Fruit fly (Drosophila melanogaster) whole organism, embryonic: ENCODE measurements around the gene CG17959.

Experiments used
- Aef1 ChIP-seq: fragments of 200-800 bp; sonication (Bioruptor generic); IDR thresholded peaks from 3 replicates; pipeline ENCODE4 v1.3.6; 2022; ENCODE audit warnings: missing biosample characterization, missing genetic modification characterization
- CG10209 ChIP-seq: fragments of 200-800 bp; sonication (Bioruptor generic); optimal IDR thresholded peaks from 3 replicates; lab custom pipeline; 2017; ENCODE audit warnings: missing biosample characterization, mild to moderate bottlenecking, missing genetic modification characterization, missing genetic modification reagents
- CG1024 ChIP-seq: fragments of 200-800 bp; sonication (Bioruptor generic); IDR thresholded peaks from 2 replicates; pipeline ENCODE4 v1.3.6; 2022; ENCODE audit warnings: missing biosample characterization, missing genetic modification characterization
- CG10462 ChIP-seq: fragments of 200-800 bp; sonication (Bioruptor generic); optimal IDR thresholded peaks from 2 replicates; lab custom pipeline; 2016; ENCODE audit warnings: missing biosample characterization, missing genetic modification characterization
- CG11456 ChIP-seq: fragments of 200-800 bp; sonication (Bioruptor generic); IDR thresholded peaks from 3 replicates; pipeline ENCODE4 v1.3.6; 2022; ENCODE audit warnings: missing biosample characterization, missing genetic modification characterization
- CG12236 ChIP-seq: fragments of 200-800 bp; sonication (Bioruptor generic); optimal IDR thresholded peaks from 2 replicates; lab custom pipeline; 2016; ENCODE audit warnings: missing biosample characterization, missing genetic modification characterization
- CG12769 ChIP-seq: fragments of 200-800 bp; sonication (Bioruptor generic); optimal IDR thresholded peaks from 2 replicates; lab custom pipeline; 2019; ENCODE audit warnings: missing biosample characterization, mild to moderate bottlenecking, missing genetic modification characterization, moderate library complexity
- CG13287 ChIP-seq: fragments of 200-800 bp; sonication (Bioruptor generic); IDR thresholded peaks from 2 replicates; pipeline ENCODE4 v1.3.6; 2022; ENCODE audit warnings: missing biosample characterization, missing genetic modification characterization; ENCODE audit not compliant: partially characterized antibody
- CG14667 ChIP-seq: fragments of 200-800 bp; sonication (Bioruptor generic); IDR thresholded peaks from 2 replicates; pipeline ENCODE4 v1.3.6; 2022; ENCODE audit warnings: missing biosample characterization, missing genetic modification characterization
- CG17186 ChIP-seq: fragments of 200-800 bp; sonication (Bioruptor generic); optimal IDR thresholded peaks from 3 replicates; lab custom pipeline; 2017; ENCODE audit warnings: missing biosample characterization, missing genetic modification reagents, missing genetic modification characterization
- CG18011 ChIP-seq: fragments of 200-800 bp; sonication (Bioruptor generic); optimal IDR thresholded peaks from 2 replicates; lab custom pipeline; 2017; ENCODE audit warnings: missing biosample characterization, missing genetic modification characterization, mild to moderate bottlenecking, moderate library complexity, missing genotype
- CG18599 ChIP-seq: fragments of 200-800 bp; sonication (Bioruptor generic); optimal IDR thresholded peaks from 3 replicates; lab custom pipeline; 2017; ENCODE audit warnings: missing biosample characterization, missing genetic modification characterization, mild to moderate bottlenecking, moderate library complexity, missing genetic modification reagents
- CG2129 ChIP-seq: fragments of 200-800 bp; sonication (Bioruptor generic); IDR thresholded peaks from 2 replicates; pipeline ENCODE4 v1.3.6; 2022; ENCODE audit warnings: missing biosample characterization, missing genetic modification characterization; ENCODE audit not compliant: partially characterized antibody
- CG3847 ChIP-seq: fragments of 200-800 bp; sonication (Bioruptor generic); IDR thresholded peaks from 2 replicates; pipeline ENCODE4 v1.3.6; 2022; ENCODE audit warnings: missing biosample characterization, missing genetic modification characterization
- CG6689 ChIP-seq: fragments of 200-800 bp; sonication (Bioruptor generic); IDR thresholded peaks from 2 replicates; pipeline ENCODE4 v1.3.6; 2022; ENCODE audit warnings: missing biosample characterization, missing genetic modification characterization
- CG6813 ChIP-seq: fragments of 200-800 bp; sonication (Bioruptor generic); optimal IDR thresholded peaks from 2 replicates; lab custom pipeline; 2017; ENCODE audit warnings: missing biosample characterization, missing genetic modification characterization, mild to moderate bottlenecking, moderate library complexity, missing genetic modification reagents
- CG7271 ChIP-seq: fragments of 200-800 bp; sonication (Bioruptor generic); optimal IDR thresholded peaks from 2 replicates; lab custom pipeline; 2018; ENCODE audit warnings: missing biosample characterization, mild to moderate bottlenecking, missing genetic modification characterization, moderate library complexity
- CG7745 ChIP-seq: fragments of 200-800 bp; sonication (Bioruptor generic); optimal IDR thresholded peaks from 2 replicates; lab custom pipeline; 2018; ENCODE audit warnings: missing biosample characterization, mild to moderate bottlenecking, missing genetic modification characterization, moderate library complexity
- CG7963 ChIP-seq: fragments of 200-800 bp; sonication (Bioruptor generic); IDR thresholded peaks from 3 replicates; pipeline ENCODE4 v1.3.6; 2022; ENCODE audit warnings: missing biosample characterization, missing genetic modification characterization; ENCODE audit not compliant: partially characterized antibody
- CG8290 ChIP-seq, 3 experiments: fragments of 200-800 bp; sonication (Bioruptor generic); optimal IDR thresholded peaks; 2 replicates each; lab custom pipeline; 2016 to 2019; ENCODE audit warnings: missing biosample characterization in 3 of 3, missing genetic modification characterization in 3 of 3, mild to moderate bottlenecking in 2 of 3, moderate library complexity in 1 of 3
- Dbx ChIP-seq: fragments of 200-800 bp; sonication (Bioruptor generic); IDR thresholded peaks from 3 replicates; pipeline ENCODE4 v1.3.6; 2022; ENCODE audit warnings: missing biosample characterization, missing genetic modification characterization
- Dek ChIP-seq: fragments of 200-800 bp; sonication (Bioruptor generic); optimal IDR thresholded peaks from 3 replicates; lab custom pipeline; 2019; ENCODE audit warnings: missing biosample characterization, mild to moderate bottlenecking, missing genetic modification characterization, moderate library complexity
- Eip74EF ChIP-seq, 2 experiments: fragments of 200-800 bp in 1 of 2; fragments of >200 bp in 1 of 2; sonication (Bioruptor generic) in 1 of 2; optimal IDR thresholded peaks; 2 replicates each; lab custom pipeline; 2017 to 2019; ENCODE audit warnings: missing biosample characterization in 2 of 2, missing genetic modification characterization in 2 of 2, mild to moderate bottlenecking in 1 of 2, moderate library complexity in 1 of 2
- Ets97D ChIP-seq: fragments of 200-800 bp; sonication (Bioruptor generic); optimal IDR thresholded peaks from 3 replicates; lab custom pipeline; 2016; ENCODE audit warnings: missing biosample characterization, missing genetic modification characterization
- Gug ChIP-seq: fragments of 200-800 bp; sonication (Bioruptor generic); IDR thresholded peaks from 4 replicates; pipeline ENCODE4 v1.3.6; 2022; ENCODE audit warnings: missing biosample characterization, missing genetic modification characterization
- Hr78 ChIP-seq, 2 experiments: fragments of 200-800 bp in 1 of 2; fragments of >200 bp in 1 of 2; sonication (Bioruptor generic) in 1 of 2; optimal IDR thresholded peaks; 2 replicates each; lab custom pipeline; 2017 to 2019; ENCODE audit warnings: missing biosample characterization in 2 of 2, missing genetic modification characterization in 2 of 2, mild to moderate bottlenecking in 1 of 2, moderate library complexity in 1 of 2
- Max ChIP-seq: fragments of 200-800 bp; sonication (Bioruptor generic); optimal IDR thresholded peaks from 2 replicates; lab custom pipeline; 2016; ENCODE audit warnings: missing biosample characterization, mild to moderate bottlenecking, missing genetic modification characterization
- Opbp ChIP-seq: fragments of 200-800 bp; sonication (Bioruptor generic); IDR thresholded peaks from 3 replicates; pipeline ENCODE4 v1.3.6; 2022; ENCODE audit warnings: missing biosample characterization, missing genetic modification characterization; ENCODE audit not compliant: partially characterized antibody
- Rfx ChIP-seq: fragments of 200-800 bp; sonication (Bioruptor generic); IDR thresholded peaks from 2 replicates; pipeline ENCODE4 v1.3.6; 2022; ENCODE audit warnings: missing biosample characterization, missing genetic modification characterization
- Six4 ChIP-seq: fragments of 200-800 bp; sonication (Bioruptor generic); optimal IDR thresholded peaks from 2 replicates; lab custom pipeline; 2016; ENCODE audit warnings: missing biosample characterization, missing genetic modification characterization
- Sry-δ ChIP-seq: fragments of 200-800 bp; sonication (Bioruptor generic); optimal IDR thresholded peaks from 2 replicates; lab custom pipeline; 2016; ENCODE audit warnings: missing biosample characterization, missing genetic modification characterization
- bcd ChIP-seq: fragments of 200-800 bp; sonication (Bioruptor generic); optimal IDR thresholded peaks from 2 replicates; lab custom pipeline; 2017; ENCODE audit warnings: missing biosample characterization, mild to moderate bottlenecking, missing genetic modification characterization
- bowl ChIP-seq: fragments of 200-800 bp; sonication (Bioruptor generic); IDR thresholded peaks from 2 replicates; pipeline ENCODE4 v1.3.6; 2022; ENCODE audit warnings: missing biosample characterization, missing genetic modification characterization
- cwo ChIP-seq: fragments of 200-800 bp; sonication (Bioruptor generic); optimal IDR thresholded peaks from 3 replicates; lab custom pipeline; 2017; ENCODE audit warnings: missing biosample characterization, missing genetic modification characterization, mild to moderate bottlenecking, moderate library complexity, missing genetic modification reagents
- ems ChIP-seq: fragments of 200-800 bp; sonication (Bioruptor generic); optimal IDR thresholded peaks from 3 replicates; lab custom pipeline; 2016; ENCODE audit warnings: missing biosample characterization, missing genetic modification characterization
- esg ChIP-seq: fragments of 200-800 bp; sonication (Bioruptor generic); conservative IDR thresholded peaks from 2 replicates; pipeline ENCODE4 v1.3.6; 2022; ENCODE audit warnings: missing biosample characterization, missing genetic modification characterization
- gcm ChIP-seq: fragments of 200-800 bp; sonication (Bioruptor generic); optimal IDR thresholded peaks from 2 replicates; lab custom pipeline; 2019; ENCODE audit warnings: missing biosample characterization, mild to moderate bottlenecking, missing genetic modification characterization, moderate library complexity
- kni ChIP-seq: fragments of 200-800 bp; sonication (Bioruptor generic); optimal IDR thresholded peaks from 3 replicates; lab custom pipeline; 2017; ENCODE audit warnings: mild to moderate bottlenecking, missing biosample characterization, missing genetic modification reagents, missing genetic modification characterization
- maf-S ChIP-seq: fragments of 200-800 bp; sonication (Bioruptor generic); optimal IDR thresholded peaks from 2 replicates; lab custom pipeline; 2016; ENCODE audit warnings: missing biosample characterization, missing genetic modification characterization
- nom ChIP-seq: fragments of 200-800 bp; sonication (Bioruptor generic); optimal IDR thresholded peaks from 2 replicates; lab custom pipeline; 2017; ENCODE audit warnings: missing biosample characterization, missing genetic modification characterization, mild to moderate bottlenecking, moderate library complexity, missing genetic modification reagents
- pros ChIP-seq: fragments of 200-800 bp; sonication (Bioruptor generic); optimal IDR thresholded peaks from 3 replicates; lab custom pipeline; 2019; ENCODE audit warnings: missing biosample characterization, mild to moderate bottlenecking, missing genetic modification characterization, moderate library complexity
- run ChIP-seq: fragments of 200-800 bp; sonication (Bioruptor generic); optimal IDR thresholded peaks from 3 replicates; lab custom pipeline; 2018; ENCODE audit warnings: missing biosample characterization, mild to moderate bottlenecking, missing genetic modification characterization
- scrt ChIP-seq: fragments of 200-800 bp; sonication (Bioruptor generic); optimal IDR thresholded peaks from 2 replicates; lab custom pipeline; 2018; ENCODE audit warnings: missing biosample characterization, mild to moderate bottlenecking, missing genetic modification characterization, moderate library complexity
- sens-2 ChIP-seq: fragments of 200-800 bp; sonication (Bioruptor generic); IDR thresholded peaks from 2 replicates; pipeline ENCODE4 v1.3.6; 2022; ENCODE audit warnings: missing biosample characterization, missing genetic modification characterization
- so ChIP-seq: fragments of 200-800 bp; sonication (Bioruptor generic); IDR thresholded peaks from 3 replicates; pipeline ENCODE4 v1.3.6; 2022; ENCODE audit warnings: missing biosample characterization, missing genetic modification characterization
- stwl ChIP-seq: fragments of 200-800 bp; sonication (Bioruptor generic); optimal IDR thresholded peaks from 3 replicates; lab custom pipeline; 2018; ENCODE audit warnings: missing biosample characterization, mild to moderate bottlenecking, missing genetic modification characterization, moderate library complexity
- tna ChIP-seq: fragments of 200-800 bp; sonication (Bioruptor generic); IDR thresholded peaks from 2 replicates; pipeline ENCODE4 v1.3.6; 2022; ENCODE audit warnings: missing biosample characterization, missing genetic modification characterization; ENCODE audit not compliant: partially characterized antibody
- tup ChIP-seq: fragments of 200-800 bp; sonication (Bioruptor generic); optimal IDR thresholded peaks from 2 replicates; lab custom pipeline; 2016; ENCODE audit warnings: missing biosample characterization, mild to moderate bottlenecking, missing genetic modification characterization, moderate library complexity
- unc-4 ChIP-seq: fragments of 200-800 bp; sonication (Bioruptor generic); IDR thresholded peaks from 2 replicates; pipeline ENCODE4 v1.3.6; 2022; ENCODE audit warnings: missing biosample characterization, missing genetic modification characterization; ENCODE audit not compliant: partially characterized antibody

Gene CG17959

dm6 chrX:2947545-2948072 lies 715 bp downstream of the CG17959 start, which contains the start of gene CG3603 (continued):
- no peak for TF ChIP-seq CG7745 (tag; lab: Kevin White, UChicago)
- no peak for TF ChIP-seq CG7271 (tag; lab: Kevin White, UChicago)
- no peak for TF ChIP-seq CG2129 (GFP tag; lab: Robert Waterston, UW)
- TF ChIP-seq nom, result peak; percentile 97
- no peak for TF ChIP-seq cwo (GFP tag; lab: Kevin White, UChicago)
- no peak for TF ChIP-seq kni (GFP tag; lab: Kevin White, UChicago)
- no peak for TF ChIP-seq run (tag; lab: Kevin White, UChicago)
- no peak for TF ChIP-seq Gug
- TF ChIP-seq CG3847 (GFP tag; lab: Robert Waterston, UW), result no peak
- TF ChIP-seq unc-4 (GFP tag; lab: Robert Waterston, UW), result no peak
- peak; percentile 56 for TF ChIP-seq CG18011 (GFP tag; lab: Kevin White, UChicago)
- no peak for TF ChIP-seq CG17186 (GFP tag; lab: Kevin White, UChicago)
- no peak for TF ChIP-seq Rfx (GFP tag; lab: Robert Waterston, UW)
- TF ChIP-seq Opbp (GFP tag; lab: Robert Waterston, UW), result no peak
- TF ChIP-seq sens-2 (GFP tag; lab: Robert Waterston, UW), result no peak
- TF ChIP-seq CG13287 (GFP tag; lab: Robert Waterston, UW), result peak; percentile 47
- TF ChIP-seq ems (GFP tag; lab: Kevin White, UChicago), result no peak
- TF ChIP-seq CG12236 (GFP tag; lab: Kevin White, UChicago), result no peak
- TF ChIP-seq CG6689, result no peak
- TF ChIP-seq Six4 (GFP tag; lab: Kevin White, UChicago), result no peak
- no peak for TF ChIP-seq CG11456
- TF ChIP-seq CG12769, result no peak
- TF ChIP-seq tna, result no peak
- no peak for TF ChIP-seq CG8290 (GFP tag; optimal IDR thresholded peaks at IDR 0.05; lab: Kevin White, UChicago)
- TF ChIP-seq CG8290 (tag; optimal IDR thresholded peaks at IDR 0.05; lab: Kevin White, UChicago), result no peak
- TF ChIP-seq scrt, result no peak
- TF ChIP-seq Ets97D, result peak; percentile 58
- no peak for TF ChIP-seq Hr78 (GFP tag; optimal IDR thresholded peaks at IDR 0.05; lab: Kevin White, UChicago)
- TF ChIP-seq bowl, result no peak
- no peak for TF ChIP-seq CG10209
- 0 out of 3 replicates have a peak, but pooled peaks have one; percentile 21 for TF ChIP-seq so (GFP tag; lab: Robert Waterston, UW)
- peak; percentile 37 for TF ChIP-seq CG6813 (GFP tag; lab: Kevin White, UChicago)
- TF ChIP-seq Sry-δ (GFP tag; lab: Kevin White, UChicago), result no peak
- TF ChIP-seq Eip74EF (GFP tag; optimal IDR thresholded peaks at IDR 0.05; lab: Kevin White, UChicago), result peak in 1 of 2 experiments; percentile 10
- no peak for TF ChIP-seq CG10462 (GFP tag; lab: Kevin White, UChicago)
- no peak for TF ChIP-seq CG14667 (GFP tag; lab: Robert Waterston, UW)
- TF ChIP-seq esg (GFP tag; lab: Robert Waterston, UW), result no peak
- TF ChIP-seq pros, result no peak
- no peak for TF ChIP-seq bcd (GFP tag; lab: Kevin White, UChicago)
- no peak for TF ChIP-seq gcm (GFP tag; lab: Kevin White, UChicago)
- no peak for TF ChIP-seq Dek (tag; lab: Kevin White, UChicago)
- no peak for TF ChIP-seq CG1024
- no peak for TF ChIP-seq maf-S (GFP tag; lab: Kevin White, UChicago)
- TF ChIP-seq CG7963 (GFP tag; lab: Robert Waterston, UW), result no peak
- TF ChIP-seq tup (GFP tag; lab: Kevin White, UChicago), result no peak
- TF ChIP-seq Max, result no peak
- TF ChIP-seq Dbx (GFP tag; lab: Robert Waterston, UW), result no peak
- TF ChIP-seq CG18599 (GFP tag; lab: Kevin White, UChicago), result no peak
- TF ChIP-seq stwl (tag; lab: Kevin White, UChicago), result no peak
- no peak for TF ChIP-seq Aef1
